Worm (Caenorhabditis elegans) whole organism, mixed stage, embryonic: Measurements from ENCODE around the gene H03E18.2.

Experiments
- M03D4.4 ChIP-seq: sonication (generic microtip); optimal IDR thresholded peaks from 2 replicates; lab custom pipeline; 2017; ENCODE audit warnings: mild to moderate bottlenecking, missing genetic modification characterization, missing compliant biosample characterization
- bed-3 ChIP-seq: fragments of 200-800 bp; sonication (Bioruptor generic); optimal IDR thresholded peaks from 3 replicates; lab custom pipeline; 2018; ENCODE audit warnings: mild to moderate bottlenecking, missing genetic modification characterization, moderate library complexity, missing compliant biosample characterization
- blmp-1 ChIP-seq: fragments of 150-350 bp; optimal IDR thresholded peaks from 2 replicates; lab custom pipeline; 2014; ENCODE audit warnings: missing biosample characterization, missing genetic modification characterization
- ceh-39 ChIP-seq: fragments of 150-350 bp; optimal IDR thresholded peaks from 2 replicates; lab custom pipeline; 2014; ENCODE audit warnings: missing biosample characterization, missing genetic modification characterization
- ceh-83 ChIP-seq: fragments of 200-800 bp; sonication (Bioruptor generic); optimal IDR thresholded peaks from 2 replicates; lab custom pipeline; 2018; ENCODE audit warnings: mild to moderate bottlenecking, missing genetic modification characterization, missing compliant biosample characterization
- ces-1 ChIP-seq: fragments of 150-350 bp; optimal IDR thresholded peaks from 2 replicates; lab custom pipeline; 2014; ENCODE audit warnings: missing biosample characterization, missing genetic modification reagents, missing genetic modification characterization
- cnd-1 ChIP-seq: fragments of 200-800 bp; sonication (Bioruptor generic); optimal IDR thresholded peaks from 2 replicates; lab custom pipeline; 2018; ENCODE audit warnings: mild to moderate bottlenecking, missing genetic modification characterization, missing compliant biosample characterization
- drap-1 ChIP-seq: fragments of 200-800 bp; sonication (Bioruptor generic); optimal IDR thresholded peaks from 3 replicates; lab custom pipeline; 2018; ENCODE audit warnings: mild to moderate bottlenecking, missing genetic modification characterization, missing compliant biosample characterization
- elt-3 ChIP-seq: fragments of 150-350 bp; optimal IDR thresholded peaks from 2 replicates; lab custom pipeline; 2014; ENCODE audit warnings: missing biosample characterization, missing genetic modification characterization
- flh-1 ChIP-seq: fragments of 200-800 bp; sonication (Bioruptor generic); optimal IDR thresholded peaks from 2 replicates; lab custom pipeline; 2018; ENCODE audit warnings: mild to moderate bottlenecking, missing genetic modification characterization, moderate library complexity, missing compliant biosample characterization
- ham-2 ChIP-seq: fragments of 200-800 bp; sonication (Bioruptor generic); optimal IDR thresholded peaks from 2 replicates; lab custom pipeline; 2018; ENCODE audit warnings: mild to moderate bottlenecking, missing genetic modification characterization, missing compliant biosample characterization
- hlh-1 ChIP-seq: fragments of 150-350 bp; optimal IDR thresholded peaks from 2 replicates; lab custom pipeline; 2014; ENCODE audit warnings: missing biosample characterization, missing genetic modification reagents, missing genetic modification characterization
- lin-13 ChIP-seq: fragments of 150-350 bp; optimal IDR thresholded peaks from 2 replicates; lab custom pipeline; 2014; ENCODE audit warnings: missing biosample characterization, missing genetic modification characterization
- lin-32 ChIP-seq: fragments of 200-800 bp; sonication (Bioruptor generic); optimal IDR thresholded peaks from 2 replicates; lab custom pipeline; 2018; ENCODE audit warnings: mild to moderate bottlenecking, missing genetic modification characterization, missing compliant biosample characterization
- lsy-2 ChIP-seq: fragments of 150-350 bp; optimal IDR thresholded peaks from 2 replicates; lab custom pipeline; 2014; ENCODE audit warnings: missing biosample characterization, missing genetic modification characterization
- mep-1 ChIP-seq: fragments of 150-350 bp; optimal IDR thresholded peaks from 2 replicates; lab custom pipeline; 2017; ENCODE audit warnings: missing biosample characterization, missing genetic modification reagents, missing genetic modification characterization, inconsistent platforms
- mls-2 ChIP-seq: sonication (generic microtip); optimal IDR thresholded peaks from 2 replicates; lab custom pipeline; 2016; ENCODE audit warnings: mild to moderate bottlenecking, missing genetic modification characterization, moderate library complexity, missing compliant biosample characterization
- nhr-12 ChIP-seq: fragments of 150-350 bp; optimal IDR thresholded peaks from 2 replicates; lab custom pipeline; 2014; ENCODE audit warnings: missing biosample characterization, missing genetic modification characterization
- nhr-2 ChIP-seq: fragments of 150-350 bp; optimal IDR thresholded peaks from 2 replicates; lab custom pipeline; 2014; ENCODE audit warnings: missing biosample characterization, missing genetic modification characterization
- nhr-237 ChIP-seq: fragments of 150-350 bp; optimal IDR thresholded peaks from 2 replicates; lab custom pipeline; 2014; ENCODE audit warnings: missing biosample characterization, missing genetic modification characterization
- nhr-28 ChIP-seq: fragments of 150-350 bp; optimal IDR thresholded peaks from 2 replicates; lab custom pipeline; 2014; ENCODE audit warnings: missing biosample characterization, missing genetic modification characterization
- nhr-76 ChIP-seq: sonication (generic microtip); optimal IDR thresholded peaks from 2 replicates; lab custom pipeline; 2017; ENCODE audit warnings: missing biosample characterization, missing genetic modification characterization
- pha-4 ChIP-seq: fragments of 150-350 bp; optimal IDR thresholded peaks from 2 replicates; lab custom pipeline; 2018; ENCODE audit warnings: missing biosample characterization, missing genetic modification reagents, missing genetic modification characterization
- sem-2 ChIP-seq: fragments of 200-800 bp; sonication (Bioruptor generic); optimal IDR thresholded peaks from 2 replicates; lab custom pipeline; 2018; ENCODE audit warnings: mild to moderate bottlenecking, missing genetic modification characterization, missing compliant biosample characterization
- snpc-4 ChIP-seq: fragments of 150-350 bp; optimal IDR thresholded peaks from 2 replicates; lab custom pipeline; 2014; ENCODE audit warnings: missing biosample characterization, missing genetic modification characterization
- sptf-1 ChIP-seq: sonication (generic microtip); optimal IDR thresholded peaks from 2 replicates; lab custom pipeline; 2017; ENCODE audit warnings: mild to moderate bottlenecking, missing genetic modification characterization, moderate library complexity, missing compliant biosample characterization
- tbx-8 ChIP-seq: fragments of 200-800 bp; sonication (Bioruptor generic); optimal IDR thresholded peaks from 2 replicates; lab custom pipeline; 2018; ENCODE audit warnings: mild to moderate bottlenecking, missing genetic modification characterization, moderate library complexity, missing compliant biosample characterization
- unc-120 ChIP-seq: sonication (generic microtip); optimal IDR thresholded peaks from 2 replicates; lab custom pipeline; 2017; ENCODE audit warnings: missing genetic modification characterization, missing compliant biosample characterization; ENCODE audit not compliant: poor library complexity, severe bottlenecking
- unc-62 ChIP-seq: fragments of 150-350 bp; optimal IDR thresholded peaks from 2 replicates; lab custom pipeline; 2014; ENCODE audit warnings: missing biosample characterization, missing genetic modification reagents, missing genetic modification characterization
- zip-8 ChIP-seq: fragments of 150-350 bp; optimal IDR thresholded peaks from 2 replicates; lab custom pipeline; 2014; ENCODE audit warnings: missing biosample characterization, missing genetic modification characterization
- ztf-11 ChIP-seq: fragments of 150-350 bp; optimal IDR thresholded peaks from 2 replicates; lab custom pipeline; 2014; ENCODE audit warnings: missing biosample characterization, missing genetic modification characterization

Gene H03E18.2

ce11 chrX:8523000-8523399 is 2.7 kb upstream of the H03E18.2 start:
- TF ChIP-seq unc-120 (tag; lab: Kevin White, UChicago) (no peak), lin-13 (tag; lab: Kevin White, UChicago) (no peak), sptf-1 (tag; lab: Kevin White, UChicago) (no peak), snpc-4 (tag; lab: Kevin White, UChicago) (no peak), zip-8 (tag; lab: Kevin White, UChicago) (no peak), ceh-83 (GFP tag; lab: Kevin White, UChicago) (no peak), nhr-237 (tag; lab: Kevin White, UChicago) (no peak), blmp-1 (tag; lab: Kevin White, UChicago) (no peak), nhr-12 (tag; lab: Kevin White, UChicago) (no peak), unc-62 (GFP tag; lab: Kevin White, UChicago) (no peak), lin-32 (GFP tag; lab: Kevin White, UChicago) (no peak), sem-2 (GFP tag; lab: Kevin White, UChicago) (no peak), ztf-11 (tag; lab: Kevin White, UChicago) (no peak), nhr-28 (tag; lab: Kevin White, UChicago) (no peak), ces-1 (GFP tag; lab: Kevin White, UChicago) (no peak), flh-1 (no peak), nhr-76 (no peak)

DNA sequence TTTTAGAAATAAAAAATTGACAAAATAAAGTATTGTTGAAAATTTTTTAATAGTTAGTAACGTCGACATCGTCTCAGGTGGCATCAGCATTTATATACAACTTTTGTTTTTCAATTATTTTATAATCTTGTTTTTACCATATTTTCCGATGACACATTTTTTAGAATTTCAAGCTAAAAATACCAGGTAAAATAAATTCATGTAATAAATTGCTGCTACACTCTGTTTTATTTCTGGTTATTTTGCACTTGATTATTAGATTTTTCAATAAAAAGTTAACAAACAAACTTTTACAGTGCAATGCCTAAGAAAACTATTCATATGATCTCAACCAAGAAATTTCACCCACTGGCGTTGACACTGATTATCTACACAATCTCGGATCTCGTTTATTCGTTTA is 1.3 kb upstream of the H03E18.2 start, which contains the start of gene C03G5.14:
C03G5.14 (plus strand) TSS at position 301 of the 400 bp plus-strand sequence.
- TF ChIP-seq hlh-1 (tag; lab: Kevin White, UChicago): no peak
- TF ChIP-seq mep-1 (tag; lab: Kevin White, UChicago): no peak
- TF ChIP-seq ceh-83 (GFP tag; lab: Kevin White, UChicago): no peak
- TF ChIP-seq ham-2 (GFP tag; lab: Kevin White, UChicago): no peak
- TF ChIP-seq ceh-39 (tag; lab: Kevin White, UChicago): no peak
- no peak for TF ChIP-seq nhr-76
- TF ChIP-seq pha-4 (tag; lab: Kevin White, UChicago): no peak
- no peak for TF ChIP-seq sem-2 (GFP tag; lab: Kevin White, UChicago)
- no peak for TF ChIP-seq zip-8 (tag; lab: Kevin White, UChicago)
- TF ChIP-seq elt-3 (tag; lab: Kevin White, UChicago): no peak
- no peak for TF ChIP-seq nhr-237 (tag; lab: Kevin White, UChicago)
- TF ChIP-seq blmp-1 (tag; lab: Kevin White, UChicago): no peak
- no peak for TF ChIP-seq lsy-2 (tag; lab: Kevin White, UChicago)
- no peak for TF ChIP-seq mls-2 (tag; lab: Kevin White, UChicago)
- no peak for TF ChIP-seq lin-32 (GFP tag; lab: Kevin White, UChicago)
- no peak for TF ChIP-seq bed-3 (GFP tag; lab: Kevin White, UChicago)
- TF ChIP-seq unc-120 (tag; lab: Kevin White, UChicago): no peak
- no peak for TF ChIP-seq cnd-1 (tag; lab: Kevin White, UChicago)

DNA sequence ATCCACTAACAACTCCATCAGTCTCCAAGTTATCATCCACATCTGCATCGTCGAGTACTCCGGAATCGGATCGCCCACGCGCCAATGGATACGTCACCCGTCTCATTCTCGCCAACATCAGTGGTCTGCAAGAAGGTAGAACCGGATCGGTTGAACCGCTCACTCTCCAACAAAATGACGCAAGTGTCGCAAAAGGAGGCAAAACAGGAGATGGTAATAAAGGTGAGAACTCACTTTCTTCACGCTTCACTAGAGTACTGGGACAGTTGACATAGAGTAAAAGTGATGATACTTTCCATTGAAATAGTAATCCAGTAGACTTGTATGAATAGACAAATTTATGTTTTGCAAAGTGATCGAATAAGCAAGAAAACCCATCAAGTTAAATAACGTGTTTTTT is 11.2 kb downstream of the H03E18.2 start:
- no peak for TF ChIP-seq nhr-12 (tag; lab: Kevin White, UChicago)

ce11 chrX:8507576-8507975 is 12.7 kb downstream of the H03E18.2 start, which contains the start of gene H03E18.1:
Gene H03E18.1, plus strand, starts transcription at chrX:8507876.
- TF ChIP-seq tbx-8 (no peak), bed-3 (GFP tag; lab: Kevin White, UChicago) (no peak), ceh-83 (GFP tag; lab: Kevin White, UChicago) (no peak), nhr-2 (tag; lab: Kevin White, UChicago) (no peak), elt-3 (tag; lab: Kevin White, UChicago) (no peak)

- TF ChIP-seq ceh-83 (GFP tag; lab: Kevin White, UChicago) (no peak), unc-120 (tag; lab: Kevin White, UChicago) (no peak), blmp-1 (tag; lab: Kevin White, UChicago) (no peak), zip-8 (tag; lab: Kevin White, UChicago) (no peak), ceh-39 (tag; lab: Kevin White, UChicago) (no peak), nhr-76 (no peak), tbx-8 (no peak), M03D4.4 (tag; lab: Kevin White, UChicago) (no peak), snpc-4 (tag; lab: Kevin White, UChicago) (no peak), nhr-28 (tag; lab: Kevin White, UChicago) (no peak), nhr-12 (tag; lab: Kevin White, UChicago) (no peak), drap-1 (GFP tag; lab: Kevin White, UChicago) (no peak), lin-32 (GFP tag; lab: Kevin White, UChicago) (no peak), nhr-2 (tag; lab: Kevin White, UChicago) (no peak), cnd-1 (tag; lab: Kevin White, UChicago) (no peak), hlh-1 (tag; lab: Kevin White, UChicago) (no peak), ztf-11 (tag; lab: Kevin White, UChicago) (no peak), sptf-1 (tag; lab: Kevin White, UChicago) (no peak), bed-3 (GFP tag; lab: Kevin White, UChicago) (no peak)
- TF ChIP-seq, all 35 proteins: peak for 0
These were observed 13.2 kb downstream of the H03E18.2 start for ce11 chrX:8507053-8507452.
